Fruit fly (Drosophila melanogaster) whole organism, wandering third instar larva: ENCODE measurements around the gene vanin-like.

Experiments
- Dif ChIP-seq: fragments of 200-275, 200-300 bp; sonication (Bioruptor generic); optimal IDR thresholded peaks from 2 replicates; lab custom pipeline; 2018; ENCODE audit warnings: missing biosample characterization, missing genetic modification characterization; ENCODE audit not compliant: partially characterized antibody
- GATAd ChIP-seq: sonication (Bioruptor generic); optimal IDR thresholded peaks from 2 replicates; lab custom pipeline; 2016; ENCODE audit warnings: missing biosample characterization, missing genetic modification characterization
- br ChIP-seq: fragments of 200-800 bp; sonication (Bioruptor generic); optimal IDR thresholded peaks from 2 replicates; lab custom pipeline; 2016; ENCODE audit warnings: missing biosample characterization, missing genetic modification characterization
- pan ChIP-seq: fragments of >200 bp; optimal IDR thresholded peaks from 2 replicates; lab custom pipeline; 2017

DNA sequence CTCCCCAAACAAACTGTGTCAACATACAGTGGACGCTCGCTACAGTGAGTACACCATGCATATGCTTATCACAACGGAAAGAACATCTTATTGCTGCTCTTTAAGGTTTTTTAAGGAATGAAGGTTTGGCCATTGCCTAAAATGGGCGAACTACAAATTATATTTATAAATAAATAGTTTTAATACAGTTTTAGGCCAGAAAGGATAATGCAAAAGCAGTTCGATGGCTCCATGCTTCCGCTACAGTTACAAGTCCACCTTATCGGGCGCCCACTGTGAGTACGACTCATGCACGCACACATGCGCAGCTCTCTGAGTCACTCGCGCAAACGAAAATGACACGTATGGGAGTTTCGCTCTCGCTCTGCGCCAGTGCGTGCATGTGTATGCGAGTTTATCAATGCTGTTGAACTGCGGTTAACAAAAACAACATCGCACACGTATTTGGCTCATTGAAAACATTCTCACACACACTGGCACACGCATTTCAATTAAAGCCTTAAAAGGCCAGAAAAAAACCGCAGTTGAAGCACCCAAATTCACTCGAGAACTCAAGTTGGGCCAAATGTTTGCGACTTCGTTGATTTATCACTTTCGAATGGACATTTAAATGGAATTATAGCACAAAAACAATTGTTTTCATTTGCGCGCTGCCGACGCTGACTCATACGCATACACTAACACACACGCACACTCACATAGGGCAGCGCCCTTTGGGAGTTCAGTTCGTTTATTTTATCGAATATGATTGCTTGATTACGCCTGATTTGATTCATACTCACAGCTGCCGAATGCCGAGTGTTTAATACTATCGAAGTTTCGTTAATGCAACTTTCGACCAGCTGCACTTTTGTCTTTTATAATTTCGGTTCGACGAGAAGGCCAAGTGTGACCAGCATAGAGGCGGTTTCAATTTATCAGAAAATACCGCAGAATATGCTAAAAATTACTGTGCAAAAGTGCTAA lies 22.1 kb upstream of the vanin-like start, which contains the start of gene sqh:
- TF ChIP-seq pan (lab: Kevin White, UChicago) (no peak), br (GFP tag; lab: Kevin White, UChicago) (peak; percentile 84), Dif (GFP tag; lab: Kevin White, UChicago) (peak; percentile 24), GATAd (no peak)
